Worm (Caenorhabditis elegans) whole organism, L2 larva: ENCODE measurements around the gene Y55F3BR.2.
"Not testable (repeated sequence)": the region's sequence is repeated elsewhere in the genome, so short reads cannot be mapped to it uniquely, and the experiment has no call there.

Experiments used
- C34F6.9 ChIP-seq: fragments of 150-350 bp; optimal IDR thresholded peaks from 2 replicates; lab custom pipeline; 2014; ENCODE audit warnings: missing biosample characterization, missing genetic modification characterization
- F13H6.1 ChIP-seq: sonication (generic microtip); optimal IDR thresholded peaks from 2 replicates; lab custom pipeline; 2016; ENCODE audit warnings: missing genetic modification characterization, missing compliant biosample characterization
- ZK546.5 ChIP-seq: sonication (generic microtip); optimal IDR thresholded peaks from 2 replicates; lab custom pipeline; 2017; ENCODE audit warnings: missing biosample characterization, missing genetic modification characterization
- ceh-82 ChIP-seq: fragments of 150-350 bp; optimal IDR thresholded peaks from 2 replicates; lab custom pipeline; 2014; ENCODE audit warnings: missing biosample characterization, missing genetic modification characterization
- crh-2 ChIP-seq: sonication (generic microtip); optimal IDR thresholded peaks from 2 replicates; lab custom pipeline; 2017; ENCODE audit warnings: missing biosample characterization, missing genetic modification characterization
- elt-3 ChIP-seq: sonication (generic microtip); optimal IDR thresholded peaks from 2 replicates; lab custom pipeline; 2017; ENCODE audit warnings: missing biosample characterization, missing genetic modification characterization
- fos-1 ChIP-seq: fragments of 150-350 bp; optimal IDR thresholded peaks from 2 replicates; lab custom pipeline; 2014; ENCODE audit warnings: missing biosample characterization, missing genetic modification characterization
- lin-13 ChIP-seq: fragments of 150-350 bp; optimal IDR thresholded peaks from 2 replicates; lab custom pipeline; 2014; ENCODE audit warnings: missing biosample characterization, missing genetic modification reagents, missing genetic modification characterization
- lin-39 ChIP-seq: fragments of 150-350 bp; optimal IDR thresholded peaks from 2 replicates; lab custom pipeline; 2014; ENCODE audit warnings: missing biosample characterization, missing genetic modification reagents, missing genetic modification characterization
- nhr-10 ChIP-seq: sonication (generic microtip); optimal IDR thresholded peaks from 2 replicates; lab custom pipeline; 2017; ENCODE audit warnings: missing biosample characterization, missing genetic modification characterization
- nhr-129 ChIP-seq: fragments of 150-350 bp; optimal IDR thresholded peaks from 2 replicates; lab custom pipeline; 2014; ENCODE audit warnings: missing biosample characterization, missing genetic modification characterization
- nhr-23 ChIP-seq: fragments of 150-350 bp; optimal IDR thresholded peaks from 2 replicates; lab custom pipeline; 2014; ENCODE audit warnings: missing biosample characterization, missing genetic modification reagents, missing genetic modification characterization
- nhr-237 ChIP-seq: fragments of 150-350 bp; optimal IDR thresholded peaks from 2 replicates; lab custom pipeline; 2014; ENCODE audit warnings: missing biosample characterization, missing genetic modification characterization
- nhr-25 ChIP-seq: fragments of 150-350 bp; sonication (generic microtip); optimal IDR thresholded peaks from 3 replicates; lab custom pipeline; 2014; ENCODE audit warnings: missing biosample characterization, missing genetic modification characterization
- nhr-6 ChIP-seq: fragments of 150-350 bp; optimal IDR thresholded peaks from 2 replicates; lab custom pipeline; 2014; ENCODE audit warnings: missing biosample characterization, missing genetic modification characterization
- sma-3 ChIP-seq: sonication (generic microtip); optimal IDR thresholded peaks from 2 replicates; lab custom pipeline; 2016; ENCODE audit warnings: missing genetic modification reagents, missing genetic modification characterization, missing compliant biosample characterization
- sma-9 ChIP-seq, 2 experiments: fragments of 150-350 bp in 1 of 2; sonication (generic microtip) in 1 of 2; optimal IDR thresholded peaks; 2 replicates each; lab custom pipeline; 2014 to 2016; ENCODE audit warnings: missing genetic modification characterization in 2 of 2, mild to moderate bottlenecking in 1 of 2, missing biosample characterization in 1 of 2, missing compliant biosample characterization in 1 of 2, missing genetic modification reagents in 1 of 2, moderate library complexity in 1 of 2
- snpc-4 ChIP-seq: fragments of 150-350 bp; optimal IDR thresholded peaks from 2 replicates; lab custom pipeline; 2014; ENCODE audit warnings: missing biosample characterization, missing genetic modification characterization
- unc-55 ChIP-seq: fragments of 150-350 bp; sonication (generic microtip); optimal IDR thresholded peaks from 3 replicates; lab custom pipeline; 2014; ENCODE audit warnings: missing biosample characterization, missing genetic modification reagents, missing genetic modification characterization
- zag-1 ChIP-seq: fragments of 150-350 bp; optimal IDR thresholded peaks from 2 replicates; lab custom pipeline; 2014; ENCODE audit warnings: missing biosample characterization, missing genetic modification characterization
- ztf-1 ChIP-seq: fragments of 200-800 bp; sonication (Bioruptor generic); conservative IDR thresholded peaks from 2 replicates; pipeline ENCODE4 v1.3.6; 2022; ENCODE audit warnings: missing genetic modification characterization, missing compliant biosample characterization

The Y55F3BR.2 gene

DNA sequence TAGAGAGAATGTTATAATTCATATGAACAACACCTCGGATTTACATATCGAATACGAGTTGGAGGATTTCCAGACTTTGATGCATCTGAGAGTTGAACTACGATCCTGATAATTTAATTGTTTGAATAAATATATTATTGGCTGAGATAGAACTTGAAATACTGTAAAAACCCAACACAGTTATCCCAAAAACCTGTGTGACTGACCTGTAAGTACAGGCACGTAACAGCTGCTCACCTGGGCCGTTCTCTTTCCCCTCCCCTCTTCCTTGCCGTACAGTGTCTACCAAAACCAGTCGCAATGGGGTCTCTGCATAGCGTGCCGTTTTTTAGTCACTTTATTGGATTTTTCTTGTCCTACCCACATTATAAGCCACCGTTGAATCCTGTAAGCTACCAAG lies 46.2 kb downstream of the Y55F3BR.2 start, which contains the start of gene fbxc-12:
Gene fbxc-12 (plus strand): TSS at position 301 of the 400 bp plus-strand sequence.
- not testable (repeated sequence) for TF ChIP-seq fos-1 (tag; lab: Kevin White, UChicago); nhr-6 (tag; lab: Kevin White, UChicago); crh-2
- TF ChIP-seq, all 48 proteins: peak for 0; not testable (repeated sequence) for 48

- TF ChIP-seq nhr-23 (tag; lab: Kevin White, UChicago) = no peak
- no peak for TF ChIP-seq lin-39 (tag; lab: Kevin White, UChicago)
- no peak for TF ChIP-seq lin-13 (GFP tag; lab: Kevin White, UChicago)
- TF ChIP-seq nhr-10 (tag; lab: Kevin White, UChicago) = no peak
- TF ChIP-seq, all 48 proteins: peak for 0
Measured at ce11 chrIV:914856-915255, 56.1 kb downstream of the Y55F3BR.2 start.

DNA sequence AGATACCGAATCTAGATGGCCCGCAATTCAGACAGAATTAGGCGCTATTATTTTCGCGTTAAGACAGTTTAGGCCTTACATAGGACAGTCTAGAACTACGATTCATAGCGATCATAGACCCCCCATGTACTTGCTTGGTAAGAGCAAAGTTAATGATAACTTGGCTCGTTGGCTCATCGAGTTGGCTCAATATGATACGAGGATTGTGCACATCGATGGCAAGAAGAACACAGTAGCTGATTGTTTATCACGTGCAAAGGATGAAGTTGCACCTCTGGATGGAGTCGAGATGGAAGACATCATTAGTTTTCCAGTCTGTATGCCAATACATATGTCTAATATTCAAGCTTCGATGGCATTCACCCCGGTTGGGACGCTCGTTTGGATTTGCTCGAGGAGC lies 58.9 kb downstream of the Y55F3BR.2 start:
- TF ChIP-seq F13H6.1 (no peak), ZK546.5 (tag; lab: Kevin White, UChicago) (no peak), C34F6.9 (tag; lab: Kevin White, UChicago) (no peak), ztf-1 (GFP tag; lab: Robert Waterston, UW) (no peak)

DNA sequence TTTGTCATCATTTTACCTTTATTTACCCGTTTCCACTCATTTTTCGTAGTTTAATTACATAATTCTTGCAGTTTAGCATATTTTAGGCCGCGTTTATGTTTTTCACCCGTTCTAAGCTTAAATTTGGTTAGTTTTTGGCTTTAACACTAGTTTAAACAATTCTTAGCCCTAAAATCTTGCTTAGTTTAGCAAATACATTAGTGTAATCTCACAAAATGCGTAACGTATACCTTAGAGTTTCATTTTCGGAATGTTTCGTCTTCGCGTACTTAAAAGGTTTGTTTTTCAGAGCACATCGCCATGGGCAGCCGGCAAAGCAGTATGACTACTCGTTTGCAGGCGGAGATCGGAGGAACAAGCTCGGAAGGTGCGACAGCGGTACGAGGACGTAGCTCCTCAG lies 61.0 kb downstream of the Y55F3BR.2 start, which contains the start of gene F58H7.5:
Gene F58H7.5 (plus strand): TSS at position 301 of the 400 bp plus-strand sequence.
- TF ChIP-seq nhr-25 (tag; lab: Kevin White, UChicago) = no peak
- TF ChIP-seq sma-9 (GFP tag; optimal IDR thresholded peaks at IDR 0.05; lab: Kevin White, UChicago) = no peak
- no peak for TF ChIP-seq sma-9 (tag; optimal IDR thresholded peaks at IDR 0.05; lab: Kevin White, UChicago)
- no peak for TF ChIP-seq unc-55 (GFP tag; lab: Kevin White, UChicago)
- TF ChIP-seq zag-1 (tag; lab: Kevin White, UChicago) = no peak
- no peak for TF ChIP-seq lin-39 (tag; lab: Kevin White, UChicago)
- TF ChIP-seq nhr-237 (tag; lab: Kevin White, UChicago) = no peak
- TF ChIP-seq snpc-4 (tag; lab: Kevin White, UChicago) = no peak
- TF ChIP-seq ztf-1 (GFP tag; lab: Robert Waterston, UW) = no peak
- no peak for TF ChIP-seq elt-3
- no peak for TF ChIP-seq ZK546.5 (tag; lab: Kevin White, UChicago)
- no peak for TF ChIP-seq nhr-129 (tag; lab: Kevin White, UChicago)
- TF ChIP-seq sma-3 (GFP tag; lab: Kevin White, UChicago) = no peak
- TF ChIP-seq ceh-82 = no peak
